Worm (Caenorhabditis elegans) whole organism, young adult: ENCODE measurements around the gene F52E10.2.

Source experiments
- B0336.3 ChIP-seq: fragments of 200-800 bp; sonication (Bioruptor generic); IDR thresholded peaks from 2 replicates; pipeline ENCODE4 v1.3.6; 2022; ENCODE audit warnings: missing genetic modification characterization, missing compliant biosample characterization
- F23B12.7 ChIP-seq: sonication (generic microtip); optimal IDR thresholded peaks from 2 replicates; lab custom pipeline; 2017; ENCODE audit warnings: missing genetic modification characterization, mild to moderate bottlenecking, missing compliant biosample characterization, antibody characterized with exemption, moderate library complexity; ENCODE audit not compliant: insufficient read depth
- F52B5.7 ChIP-seq: sonication (generic microtip); optimal IDR thresholded peaks from 2 replicates; lab custom pipeline; 2016; ENCODE audit warnings: mild to moderate bottlenecking, missing genetic modification characterization, missing compliant biosample characterization
- F55B11.4 ChIP-seq: sonication (generic microtip); optimal IDR thresholded peaks from 2 replicates; lab custom pipeline; 2016; ENCODE audit warnings: missing compliant biosample characterization, missing genetic modification characterization, borderline replicate concordance; ENCODE audit not compliant: insufficient read depth
- K11D2.4 ChIP-seq: fragments of 200-800 bp; sonication (Bioruptor generic); IDR thresholded peaks from 2 replicates; pipeline ENCODE4 v1.3.6; 2022; ENCODE audit warnings: missing genetic modification reagents, missing genetic modification characterization, missing compliant biosample characterization
- Y53F4B.3 ChIP-seq: fragments of 200-800 bp; sonication (Bioruptor generic); IDR thresholded peaks from 2 replicates; pipeline ENCODE4 v1.3.6; 2022; ENCODE audit warnings: missing genetic modification reagents, missing genetic modification characterization, missing compliant biosample characterization
- Y79H2A.3 ChIP-seq: fragments of 200-800 bp; sonication (Bioruptor generic); conservative IDR thresholded peaks from 2 replicates; pipeline ENCODE4 v1.3.6; 2022; ENCODE audit warnings: missing genetic modification reagents, missing genetic modification characterization, missing compliant biosample characterization
- Y95B8A.8 ChIP-seq: fragments of 200-800 bp; sonication (Bioruptor generic); IDR thresholded peaks from 2 replicates; pipeline ENCODE4 v1.3.6; 2022; ENCODE audit warnings: missing genetic modification reagents, missing genetic modification characterization, missing compliant biosample characterization
- ama-1 ChIP-seq, 3 experiments: fragments of 150-350 bp in 1 of 3; sonication (generic microtip) in 2 of 3; optimal IDR thresholded peaks; 2 replicates each; lab custom pipeline; 2014 to 2018; ENCODE audit warnings: missing biosample characterization in 2 of 3, missing genetic modification characterization in 2 of 3, missing genetic modification reagents in 2 of 3
- aptf-2 ChIP-seq: fragments of 200-800 bp; sonication (Bioruptor generic); conservative IDR thresholded peaks from 2 replicates; pipeline ENCODE4 v1.3.6; 2022; ENCODE audit warnings: missing genetic modification reagents, missing genetic modification characterization, missing compliant biosample characterization
- athp-1 ChIP-seq: sonication (generic microtip); optimal IDR thresholded peaks from 2 replicates; lab custom pipeline; 2017; ENCODE audit warnings: mild to moderate bottlenecking, missing genetic modification characterization, missing compliant biosample characterization
- attf-3 ChIP-seq: fragments of 200-800 bp; sonication (Bioruptor generic); conservative IDR thresholded peaks from 2 replicates; pipeline ENCODE4 v1.3.6; 2022; ENCODE audit warnings: missing genetic modification reagents, missing genetic modification characterization, missing compliant biosample characterization
- attf-6 ChIP-seq: fragments of 200-800 bp; sonication (Bioruptor generic); IDR thresholded peaks from 2 replicates; pipeline ENCODE4 v1.3.6; 2022; ENCODE audit warnings: missing genetic modification reagents, missing genetic modification characterization, missing compliant biosample characterization
- bed-1 ChIP-seq: fragments of 200-800 bp; sonication (Bioruptor generic); IDR thresholded peaks from 2 replicates; pipeline ENCODE4 v1.3.6; 2022; ENCODE audit warnings: missing genetic modification reagents, missing genetic modification characterization, missing compliant biosample characterization
- bed-2 ChIP-seq: fragments of 200-800 bp; sonication (Bioruptor generic); IDR thresholded peaks from 2 replicates; pipeline ENCODE4 v1.3.6; 2022; ENCODE audit warnings: missing genetic modification reagents, missing genetic modification characterization, missing compliant biosample characterization
- ceh-79 ChIP-seq: sonication (generic microtip); optimal IDR thresholded peaks from 2 replicates; lab custom pipeline; 2017; ENCODE audit warnings: mild to moderate bottlenecking, missing genetic modification characterization, missing compliant biosample characterization
- ceh-91 ChIP-seq: fragments of 200-800 bp; sonication (Bioruptor generic); IDR thresholded peaks from 2 replicates; pipeline ENCODE4 v1.3.6; 2022; ENCODE audit warnings: missing genetic modification reagents, missing genetic modification characterization, missing compliant biosample characterization
- dox-1 ChIP-seq: fragments of 200-800 bp; sonication (Bioruptor generic); IDR thresholded peaks from 2 replicates; pipeline ENCODE4 v1.3.6; 2022; ENCODE audit warnings: missing genetic modification reagents, missing genetic modification characterization, missing compliant biosample characterization
- dpff-1 ChIP-seq: sonication (generic microtip); optimal IDR thresholded peaks from 2 replicates; lab custom pipeline; 2017; ENCODE audit warnings: mild to moderate bottlenecking, missing genetic modification characterization, missing compliant biosample characterization
- egl-44 ChIP-seq: fragments of 200-800 bp; sonication (Bioruptor generic); IDR thresholded peaks from 2 replicates; pipeline ENCODE4 v1.3.6; 2022; ENCODE audit warnings: missing genetic modification reagents, missing genetic modification characterization, missing compliant biosample characterization
- egrh-3 ChIP-seq: fragments of 200-800 bp; sonication (Bioruptor generic); IDR thresholded peaks from 2 replicates; pipeline ENCODE4 v1.3.6; 2022; ENCODE audit warnings: missing genetic modification reagents, missing genetic modification characterization, missing compliant biosample characterization
- ekl-4 ChIP-seq: fragments of 200-800 bp; sonication (Bioruptor generic); IDR thresholded peaks from 2 replicates; pipeline ENCODE4 v1.3.6; 2022; ENCODE audit warnings: missing genetic modification reagents, missing genetic modification characterization, missing compliant biosample characterization
- hlh-26 ChIP-seq: fragments of 200-800 bp; sonication (Bioruptor generic); conservative IDR thresholded peaks from 2 replicates; pipeline ENCODE4 v1.3.6; 2022; ENCODE audit warnings: missing genetic modification reagents, missing genetic modification characterization, missing compliant biosample characterization
- hmg-1.2 ChIP-seq: fragments of 200-800 bp; sonication (Bioruptor generic); IDR thresholded peaks from 2 replicates; pipeline ENCODE4 v1.3.6; 2022; ENCODE audit warnings: missing genetic modification reagents, missing genetic modification characterization, missing compliant biosample characterization
- hmg-20 ChIP-seq: fragments of 200-800 bp; sonication (Bioruptor generic); IDR thresholded peaks from 2 replicates; pipeline ENCODE4 v1.3.6; 2022; ENCODE audit warnings: missing genetic modification reagents, missing genetic modification characterization, missing compliant biosample characterization
- hrde-1 ChIP-seq: sonication (generic microtip); optimal IDR thresholded peaks from 2 replicates; lab custom pipeline; 2016; ENCODE audit warnings: missing genetic modification characterization, mild to moderate bottlenecking, missing compliant biosample characterization, moderate library complexity, missing genotype, missing genetic modification reagents, borderline replicate concordance
- lin-40 ChIP-seq: sonication (generic microtip); optimal IDR thresholded peaks from 2 replicates; lab custom pipeline; 2016; ENCODE audit warnings: missing genetic modification characterization, mild to moderate bottlenecking, missing compliant biosample characterization, missing genotype, missing genetic modification reagents
- lir-1 ChIP-seq: fragments of 200-800 bp; sonication (Bioruptor generic); conservative IDR thresholded peaks from 2 replicates; pipeline ENCODE4 v1.3.6; 2022; ENCODE audit warnings: missing genetic modification reagents, missing genetic modification characterization, missing compliant biosample characterization
- lsl-1 ChIP-seq: fragments of 200-800 bp; sonication (Bioruptor generic); optimal IDR thresholded peaks from 2 replicates; lab custom pipeline; 2018; ENCODE audit warnings: mild to moderate bottlenecking, missing genetic modification characterization, moderate library complexity, missing compliant biosample characterization
- lsy-27 ChIP-seq: sonication (generic microtip); optimal IDR thresholded peaks from 2 replicates; lab custom pipeline; 2017; ENCODE audit warnings: missing genetic modification characterization, mild to moderate bottlenecking, missing compliant biosample characterization, antibody characterized with exemption, missing genotype, borderline replicate concordance; ENCODE audit not compliant: insufficient read depth
- madf-10 ChIP-seq: sonication (generic microtip); optimal IDR thresholded peaks from 2 replicates; lab custom pipeline; 2016; ENCODE audit warnings: mild to moderate bottlenecking, missing genetic modification characterization, missing compliant biosample characterization
- madf-3 ChIP-seq: fragments of 200-800 bp; sonication (Bioruptor generic); IDR thresholded peaks from 2 replicates; pipeline ENCODE4 v1.3.6; 2022; ENCODE audit warnings: missing genetic modification reagents, missing genetic modification characterization, missing compliant biosample characterization
- madf-8 ChIP-seq: fragments of 200-800 bp; sonication (Bioruptor generic); conservative IDR thresholded peaks from 2 replicates; pipeline ENCODE4 v1.3.6; 2022; ENCODE audit warnings: missing genetic modification reagents, missing genetic modification characterization, missing compliant biosample characterization
- mcd-1 ChIP-seq: fragments of 200-800 bp; sonication (Bioruptor generic); IDR thresholded peaks from 2 replicates; pipeline ENCODE4 v1.3.6; 2022; ENCODE audit warnings: missing genetic modification reagents, missing genetic modification characterization, missing compliant biosample characterization
- mel-28 ChIP-seq: sonication (generic microtip); optimal IDR thresholded peaks from 2 replicates; lab custom pipeline; 2016; ENCODE audit warnings: borderline replicate concordance, mild to moderate bottlenecking, missing genetic modification characterization, missing compliant biosample characterization
- nhr-120 ChIP-seq: fragments of 200-800 bp; sonication (Bioruptor generic); IDR thresholded peaks from 2 replicates; pipeline ENCODE4 v1.3.6; 2022; ENCODE audit warnings: missing genetic modification characterization, missing compliant biosample characterization
- nhr-27 ChIP-seq: fragments of 200-800 bp; sonication (Bioruptor generic); optimal IDR thresholded peaks from 2 replicates; lab custom pipeline; 2018; ENCODE audit warnings: mild to moderate bottlenecking, missing genetic modification characterization, moderate library complexity, missing compliant biosample characterization
- nhr-80 ChIP-seq: sonication (generic microtip); optimal IDR thresholded peaks from 2 replicates; lab custom pipeline; 2016; ENCODE audit warnings: missing genetic modification characterization, missing compliant biosample characterization
- repo-1 ChIP-seq: sonication (generic microtip); optimal IDR thresholded peaks from 2 replicates; lab custom pipeline; 2017; ENCODE audit warnings: mild to moderate bottlenecking, missing genetic modification characterization, missing compliant biosample characterization
- rpc-1 ChIP-seq, 2 experiments: fragments of 150-350 bp in 1 of 2; sonication (generic microtip) in 1 of 2; optimal IDR thresholded peaks; 2 replicates each; lab custom pipeline; 2014 to 2018; ENCODE audit warnings: missing biosample characterization in 1 of 2, missing genetic modification characterization in 1 of 2, missing genetic modification reagents in 1 of 2, missing genotype in 1 of 2
- snpc-1.3 ChIP-seq: sonication (generic microtip); optimal IDR thresholded peaks from 2 replicates; lab custom pipeline; 2017; ENCODE audit warnings: missing genetic modification characterization, mild to moderate bottlenecking, missing compliant biosample characterization, antibody characterized with exemption, moderate library complexity, missing genotype, missing genetic modification reagents; ENCODE audit not compliant: insufficient read depth
- snpc-4 ChIP-seq, 5 experiments: fragments of 150-350 bp in 1 of 5; sonication (generic microtip) in 4 of 5; optimal IDR thresholded peaks; 2 replicates each; lab custom pipeline; 2014 to 2018; ENCODE audit warnings: missing genetic modification characterization in 5 of 5, missing biosample characterization in 3 of 5, antibody characterized with exemption in 2 of 5, mild to moderate bottlenecking in 2 of 5, missing compliant biosample characterization in 2 of 5, missing genotype in 2 of 5, moderate library complexity in 2 of 5, missing genetic modification reagents in 1 of 5
- tbx-9 ChIP-seq: sonication (generic microtip); optimal IDR thresholded peaks from 2 replicates; lab custom pipeline; 2016; ENCODE audit warnings: borderline replicate concordance, missing genetic modification characterization, inconsistent platforms, missing compliant biosample characterization
- tlf-1 ChIP-seq: fragments of 200-800 bp; sonication (Bioruptor generic); optimal IDR thresholded peaks from 2 replicates; lab custom pipeline; 2018; ENCODE audit warnings: mild to moderate bottlenecking, missing genetic modification characterization, missing compliant biosample characterization
- ztf-18 ChIP-seq: sonication (generic microtip); optimal IDR thresholded peaks from 2 replicates; lab custom pipeline; 2016; ENCODE audit warnings: missing genotype, mild to moderate bottlenecking, missing genetic modification characterization, missing compliant biosample characterization
- ztf-25 ChIP-seq: fragments of 200-800 bp; sonication (Bioruptor generic); IDR thresholded peaks from 2 replicates; pipeline ENCODE4 v1.3.6; 2022; ENCODE audit warnings: missing genetic modification reagents, missing genetic modification characterization, missing compliant biosample characterization
- ztf-28 ChIP-seq: fragments of 200-800 bp; sonication (Bioruptor generic); IDR thresholded peaks from 2 replicates; pipeline ENCODE4 v1.3.6; 2022; ENCODE audit warnings: missing genetic modification reagents, missing genetic modification characterization, missing compliant biosample characterization

F52E10.2 gene

DNA sequence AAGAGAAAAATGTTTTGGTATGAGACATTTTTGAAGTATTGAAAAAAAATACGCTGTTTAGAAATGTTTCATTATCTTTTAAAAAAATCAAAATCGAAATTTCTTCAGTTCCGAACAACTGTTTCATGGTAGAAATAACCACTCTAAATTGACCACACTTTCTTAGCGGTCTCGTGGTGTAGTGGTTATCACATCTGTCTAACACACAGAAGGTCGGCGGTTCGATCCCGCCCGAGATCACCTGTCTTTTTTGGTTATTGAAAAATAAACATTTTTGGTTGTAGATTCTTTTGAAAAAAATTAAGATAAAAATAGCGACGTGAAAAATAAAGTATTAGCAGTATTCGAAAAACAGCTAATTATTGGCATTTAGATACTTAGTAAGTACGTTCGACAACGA lies 17.4 kb upstream of the F52E10.2 start (continued):
- TF ChIP-seq madf-10 (tag; lab: Kevin White, UChicago) (peak; percentile 53), K11D2.4 (GFP tag; lab: Robert Waterston, UW) (no peak), B0336.3 (no peak), nhr-27 (tag; lab: Kevin White, UChicago) (no peak), ceh-79 (peak; percentile 65), bed-2 (no peak), hlh-26 (no peak), lsy-27 (no peak), Y79H2A.3 (GFP tag; lab: Robert Waterston, UW) (no peak), nhr-120 (GFP tag; lab: Robert Waterston, UW) (no peak), rpc-1 (optimal IDR thresholded peaks at IDR 0.05; lab: Kevin White, UChicago) (peak; percentile 83), rpc-1 (tag; optimal IDR thresholded peaks at IDR 0.05; lab: Kevin White, UChicago) (peak; percentile 86), snpc-1.3 (tag; lab: Kevin White, UChicago) (peak; percentile 74), lir-1 (GFP tag; lab: Robert Waterston, UW) (no peak), attf-6 (GFP tag; lab: Robert Waterston, UW) (peak; percentile 63; the same call in 1 of the 2 replicates), ztf-28 (GFP tag; lab: Robert Waterston, UW) (no peak), lsl-1 (GFP tag; lab: Kevin White, UChicago) (no peak), ztf-25 (GFP tag; lab: Robert Waterston, UW) (peak; percentile 69; the same call in 1 of the 2 replicates), ztf-18 (tag; lab: Kevin White, UChicago) (peak; percentile 23), tlf-1 (GFP tag; lab: Kevin White, UChicago) (no peak), egl-44 (no peak), F52B5.7 (tag; lab: Kevin White, UChicago) (no peak), attf-3 (GFP tag; lab: Robert Waterston, UW) (no peak), Y53F4B.3 (no peak), madf-8 (GFP tag; lab: Robert Waterston, UW) (no peak), bed-1 (GFP tag; lab: Robert Waterston, UW) (no peak), mel-28 (tag; lab: Kevin White, UChicago) (no peak), dox-1 (GFP tag; lab: Robert Waterston, UW) (peak; percentile 62), F55B11.4 (no peak), dpff-1 (tag; lab: Kevin White, UChicago) (no peak), aptf-2 (GFP tag; lab: Robert Waterston, UW) (no peak), repo-1 (tag; lab: Kevin White, UChicago) (no peak), hmg-20 (GFP tag; lab: Robert Waterston, UW) (peak; percentile 48; the same call in 1 of the 2 replicates), egrh-3 (GFP tag; lab: Robert Waterston, UW) (no peak), ceh-91 (GFP tag; lab: Robert Waterston, UW) (no peak), madf-3 (GFP tag; lab: Robert Waterston, UW) (no peak), ama-1 (optimal IDR thresholded peaks at IDR 0.05; lab: Kevin White, UChicago) (no peak), ama-1 (GFP tag; optimal IDR thresholded peaks at IDR 0.05; lab: Kevin White, UChicago) (no peak), snpc-4 (GFP tag; optimal IDR thresholded peaks at IDR 0.05; lab: Kevin White, UChicago) (peak; percentile 71), snpc-4 (tag; optimal IDR thresholded peaks at IDR 0.05; lab: Kevin White, UChicago) (peak in 3 of 4 experiments; percentile 58 to 76 (median 61)), Y95B8A.8 (GFP tag; lab: Robert Waterston, UW) (no peak), hrde-1 (tag; lab: Kevin White, UChicago) (no peak), ekl-4 (GFP tag; lab: Robert Waterston, UW) (no peak), nhr-80 (tag; lab: Kevin White, UChicago) (no peak), mcd-1 (no peak), hmg-1.2 (GFP tag; lab: Robert Waterston, UW) (peak; percentile 59), tbx-9 (no peak), lin-40 (tag; lab: Kevin White, UChicago) (no peak), athp-1 (tag; lab: Kevin White, UChicago) (peak; percentile 4), F23B12.7 (tag; lab: Kevin White, UChicago) (no peak)
